Fruit fly (Drosophila melanogaster) whole organism, embryonic: ENCODE results near the gene akirin.

ENCODE experiments used
- CG14441 ChIP-seq: fragments of 200-800 bp; sonication (Bioruptor generic); IDR thresholded peaks from 2 replicates; pipeline ENCODE4 v1.3.6; 2022; ENCODE audit warnings: missing biosample characterization, missing genetic modification characterization
- CG14667 ChIP-seq: fragments of 200-800 bp; sonication (Bioruptor generic); IDR thresholded peaks from 2 replicates; pipeline ENCODE4 v1.3.6; 2022; ENCODE audit warnings: missing biosample characterization, missing genetic modification characterization
- CG17328 ChIP-seq: fragments of 200-800 bp; sonication (Bioruptor generic); IDR thresholded peaks from 2 replicates; pipeline ENCODE4 v1.3.6; 2022; ENCODE audit warnings: missing biosample characterization, missing genetic modification characterization
- CG17568 ChIP-seq: fragments of 200-800 bp; sonication (Bioruptor generic); optimal IDR thresholded peaks from 2 replicates; lab custom pipeline; 2018; ENCODE audit warnings: missing biosample characterization, mild to moderate bottlenecking, missing genetic modification characterization, moderate library complexity
- CG17612 ChIP-seq: fragments of 200-800 bp; sonication (Bioruptor generic); IDR thresholded peaks from 2 replicates; pipeline ENCODE4 v1.3.6; 2022; ENCODE audit warnings: missing biosample characterization, missing genetic modification characterization
- CG18764 ChIP-seq: fragments of 200-800 bp; sonication (Bioruptor generic); optimal IDR thresholded peaks from 3 replicates; lab custom pipeline; 2016; ENCODE audit warnings: missing biosample characterization, missing genetic modification characterization
- CG2120 ChIP-seq: fragments of 200-800 bp; sonication (Bioruptor generic); optimal IDR thresholded peaks from 3 replicates; lab custom pipeline; 2016; ENCODE audit warnings: missing biosample characterization, missing genetic modification characterization
- CG30431 ChIP-seq: fragments of 200-800 bp; sonication (Bioruptor generic); optimal IDR thresholded peaks from 2 replicates; lab custom pipeline; 2017; ENCODE audit warnings: missing biosample characterization, missing genetic modification characterization
- CG32772 ChIP-seq: fragments of 200-800 bp; sonication (Bioruptor generic); IDR thresholded peaks from 2 replicates; pipeline ENCODE4 v1.3.6; 2022; ENCODE audit warnings: missing biosample characterization, missing genetic modification characterization
- CG34224 ChIP-seq: fragments of 200-800 bp; sonication (Bioruptor generic); IDR thresholded peaks from 3 replicates; pipeline ENCODE4 v1.3.6; 2022; ENCODE audit warnings: missing biosample characterization, missing genetic modification characterization; ENCODE audit not compliant: partially characterized antibody
- CG34422 ChIP-seq: fragments of 200-800 bp; sonication (Bioruptor generic); IDR thresholded peaks from 3 replicates; pipeline ENCODE4 v1.3.6; 2022; ENCODE audit warnings: missing biosample characterization, missing genetic modification characterization
- CG4360 ChIP-seq: fragments of 200-800 bp; sonication (Bioruptor generic); IDR thresholded peaks from 2 replicates; pipeline ENCODE4 v1.3.6; 2022; ENCODE audit warnings: missing biosample characterization, missing genetic modification characterization
- CG43689 ChIP-seq: fragments of 200-800 bp; sonication (Bioruptor generic); IDR thresholded peaks from 2 replicates; pipeline ENCODE4 v1.3.6; 2022; ENCODE audit warnings: missing biosample characterization, missing genetic modification characterization
- CG7963 ChIP-seq: fragments of 200-800 bp; sonication (Bioruptor generic); IDR thresholded peaks from 3 replicates; pipeline ENCODE4 v1.3.6; 2022; ENCODE audit warnings: missing biosample characterization, missing genetic modification characterization; ENCODE audit not compliant: partially characterized antibody
- Camta ChIP-seq: fragments of 200-800 bp; sonication (Bioruptor generic); optimal IDR thresholded peaks from 2 replicates; lab custom pipeline; 2016; ENCODE audit warnings: missing biosample characterization, missing genetic modification characterization
- D ChIP-seq, 2 experiments: fragments of 200-800 bp in 1 of 2; fragments of >200 bp in 1 of 2; sonication (Bioruptor generic) in 1 of 2; optimal IDR thresholded peaks; 2 replicates in 1 of 2; 3 replicates in 1 of 2; lab custom pipeline; 2017; ENCODE audit warnings: mild to moderate bottlenecking in 1 of 2, missing biosample characterization in 1 of 2, missing genetic modification characterization in 1 of 2, missing genetic modification reagents in 1 of 2
- Dfd ChIP-seq, 2 experiments: fragments of >200 bp; optimal IDR thresholded peaks; 2 replicates each; lab custom pipeline; 2017; ENCODE audit warnings: missing biosample characterization in 2 of 2, missing genetic modification characterization in 2 of 2
- Dip2 ChIP-seq: fragments of 200-800 bp; sonication (Bioruptor generic); IDR thresholded peaks from 2 replicates; pipeline ENCODE4 v1.3.6; 2022; ENCODE audit warnings: missing biosample characterization, missing genetic modification characterization
- HHEX ChIP-seq: fragments of 200-800 bp; sonication (Bioruptor generic); optimal IDR thresholded peaks from 3 replicates; lab custom pipeline; 2017; ENCODE audit warnings: missing biosample characterization, mild to moderate bottlenecking, missing genetic modification characterization, missing genetic modification reagents
- Hand ChIP-seq: fragments of 200-800 bp; sonication (Bioruptor generic); optimal IDR thresholded peaks from 2 replicates; lab custom pipeline; 2017; ENCODE audit warnings: mild to moderate bottlenecking, missing biosample characterization, missing genetic modification reagents, missing genetic modification characterization
- Hsf ChIP-seq: fragments of 200-800 bp; sonication (Bioruptor generic); optimal IDR thresholded peaks from 3 replicates; lab custom pipeline; 2016; ENCODE audit warnings: missing biosample characterization, missing genetic modification characterization
- MESR4 ChIP-seq: fragments of 200-800 bp; sonication (Bioruptor generic); optimal IDR thresholded peaks from 2 replicates; lab custom pipeline; 2018; ENCODE audit warnings: missing biosample characterization, mild to moderate bottlenecking, missing genetic modification characterization, moderate library complexity
- NK7.1 ChIP-seq: fragments of 200-800 bp; sonication (Bioruptor generic); optimal IDR thresholded peaks from 3 replicates; lab custom pipeline; 2016; ENCODE audit warnings: missing biosample characterization, missing genetic modification characterization
- Oaz ChIP-seq: fragments of 200-800 bp; sonication (Bioruptor generic); IDR thresholded peaks from 2 replicates; pipeline ENCODE4 v1.3.6; 2022; ENCODE audit warnings: missing biosample characterization, missing genetic modification characterization
- Ptx1 ChIP-seq: fragments of 200-800 bp; sonication (Bioruptor generic); IDR thresholded peaks from 2 replicates; pipeline ENCODE4 v1.3.6; 2022; ENCODE audit warnings: missing biosample characterization, missing genetic modification characterization
- Six4 ChIP-seq: fragments of 200-800 bp; sonication (Bioruptor generic); optimal IDR thresholded peaks from 2 replicates; lab custom pipeline; 2016; ENCODE audit warnings: missing biosample characterization, missing genetic modification characterization
- Sox100B ChIP-seq: fragments of 200-800 bp; sonication (Bioruptor generic); optimal IDR thresholded peaks from 3 replicates; lab custom pipeline; 2018; ENCODE audit warnings: missing biosample characterization, mild to moderate bottlenecking, missing genetic modification characterization
- Sry-δ ChIP-seq: fragments of 200-800 bp; sonication (Bioruptor generic); optimal IDR thresholded peaks from 2 replicates; lab custom pipeline; 2016; ENCODE audit warnings: missing biosample characterization, missing genetic modification characterization
- ab ChIP-seq: fragments of 200-800 bp; sonication (Bioruptor generic); optimal IDR thresholded peaks from 2 replicates; lab custom pipeline; 2016; ENCODE audit warnings: missing biosample characterization, missing genetic modification characterization
- ap ChIP-seq: fragments of 200-800 bp; sonication (Bioruptor generic); IDR thresholded peaks from 2 replicates; pipeline ENCODE4 v1.3.6; 2022; ENCODE audit warnings: missing biosample characterization, missing genetic modification characterization
- bab2 ChIP-seq: fragments of 200-800 bp; sonication (Bioruptor generic); optimal IDR thresholded peaks from 2 replicates; lab custom pipeline; 2016; ENCODE audit warnings: missing biosample characterization, missing genetic modification characterization
- ci ChIP-seq: fragments of 200-800 bp; sonication (Bioruptor generic); IDR thresholded peaks from 3 replicates; pipeline ENCODE4 v1.3.6; 2022; ENCODE audit warnings: missing biosample characterization, missing genetic modification characterization
- crol ChIP-seq: fragments of 200-800 bp; sonication (Bioruptor generic); IDR thresholded peaks from 2 replicates; pipeline ENCODE4 v1.3.6; 2022; ENCODE audit warnings: missing biosample characterization, missing genetic modification characterization
- danr ChIP-seq: fragments of 200-800 bp; sonication (Bioruptor generic); IDR thresholded peaks from 2 replicates; pipeline ENCODE4 v1.3.6; 2022; ENCODE audit warnings: missing biosample characterization, missing genetic modification characterization
- dati ChIP-seq: fragments of 200-800 bp; sonication (Bioruptor generic); IDR thresholded peaks from 2 replicates; pipeline ENCODE4 v1.3.6; 2022; ENCODE audit warnings: missing biosample characterization, missing genetic modification characterization
- dpn ChIP-seq, 2 experiments: fragments of 200-800 bp; sonication (Bioruptor generic); optimal IDR thresholded peaks; 3 replicates each; lab custom pipeline; 2016; ENCODE audit warnings: missing biosample characterization in 2 of 2, missing genetic modification characterization in 2 of 2
- ewg ChIP-seq: fragments of 200-800 bp; sonication (Bioruptor generic); optimal IDR thresholded peaks from 3 replicates; lab custom pipeline; 2017; ENCODE audit warnings: mild to moderate bottlenecking, missing biosample characterization, missing genetic modification reagents, missing genetic modification characterization
- fd64A ChIP-seq: fragments of 200-800 bp; sonication (Bioruptor generic); optimal IDR thresholded peaks from 3 replicates; lab custom pipeline; 2018; ENCODE audit warnings: missing biosample characterization, mild to moderate bottlenecking, missing genetic modification characterization
- gcm ChIP-seq: fragments of 200-800 bp; sonication (Bioruptor generic); optimal IDR thresholded peaks from 2 replicates; lab custom pipeline; 2019; ENCODE audit warnings: missing biosample characterization, mild to moderate bottlenecking, missing genetic modification characterization, moderate library complexity
- grn ChIP-seq: fragments of 200-800 bp; sonication (Bioruptor generic); optimal IDR thresholded peaks from 3 replicates; lab custom pipeline; 2017; ENCODE audit warnings: missing biosample characterization, missing genetic modification characterization
- hkb ChIP-seq, 2 experiments: fragments of 200-800 bp in 1 of 2; fragments of >200 bp in 1 of 2; sonication (Bioruptor generic) in 1 of 2; IDR thresholded peaks in 1 of 2; optimal IDR thresholded peaks in 1 of 2; 2 replicates each; pipeline versions ENCODE4 v1.3.6 to Lab custom; 2017 to 2022; ENCODE audit warnings: missing biosample characterization in 1 of 2, missing genetic modification characterization in 1 of 2
- nerfin-1 ChIP-seq: fragments of 200-800 bp; sonication (Bioruptor generic); optimal IDR thresholded peaks from 3 replicates; lab custom pipeline; 2019; ENCODE audit warnings: missing biosample characterization, mild to moderate bottlenecking, missing genetic modification characterization, moderate library complexity
- pho ChIP-seq: fragments of 200-800 bp; sonication (Bioruptor generic); optimal IDR thresholded peaks from 2 replicates; lab custom pipeline; 2016; ENCODE audit warnings: missing biosample characterization, missing genetic modification characterization
- pros ChIP-seq: fragments of 200-800 bp; sonication (Bioruptor generic); optimal IDR thresholded peaks from 3 replicates; lab custom pipeline; 2019; ENCODE audit warnings: missing biosample characterization, mild to moderate bottlenecking, missing genetic modification characterization, moderate library complexity
- row ChIP-seq: fragments of 200-800 bp; sonication (Bioruptor generic); IDR thresholded peaks from 3 replicates; pipeline ENCODE4 v1.3.6; 2022; ENCODE audit warnings: missing biosample characterization, missing genetic modification characterization
- shn ChIP-seq: fragments of 200-800 bp; sonication (Bioruptor generic); optimal IDR thresholded peaks from 3 replicates; lab custom pipeline; 2016; ENCODE audit warnings: missing biosample characterization, missing genetic modification characterization
- sob ChIP-seq: fragments of 200-800 bp; sonication (Bioruptor generic); IDR thresholded peaks from 2 replicates; pipeline ENCODE4 v1.3.6; 2022; ENCODE audit warnings: missing biosample characterization, missing genetic modification characterization
- unc-4 ChIP-seq: fragments of 200-800 bp; sonication (Bioruptor generic); IDR thresholded peaks from 2 replicates; pipeline ENCODE4 v1.3.6; 2022; ENCODE audit warnings: missing biosample characterization, missing genetic modification characterization; ENCODE audit not compliant: partially characterized antibody
- vnd ChIP-seq: fragments of 200-800 bp; sonication (Bioruptor generic); IDR thresholded peaks from 3 replicates; pipeline ENCODE4 v1.3.6; 2022; ENCODE audit warnings: missing biosample characterization, missing genetic modification characterization; ENCODE audit not compliant: partially characterized antibody

Gene akirin

DNA sequence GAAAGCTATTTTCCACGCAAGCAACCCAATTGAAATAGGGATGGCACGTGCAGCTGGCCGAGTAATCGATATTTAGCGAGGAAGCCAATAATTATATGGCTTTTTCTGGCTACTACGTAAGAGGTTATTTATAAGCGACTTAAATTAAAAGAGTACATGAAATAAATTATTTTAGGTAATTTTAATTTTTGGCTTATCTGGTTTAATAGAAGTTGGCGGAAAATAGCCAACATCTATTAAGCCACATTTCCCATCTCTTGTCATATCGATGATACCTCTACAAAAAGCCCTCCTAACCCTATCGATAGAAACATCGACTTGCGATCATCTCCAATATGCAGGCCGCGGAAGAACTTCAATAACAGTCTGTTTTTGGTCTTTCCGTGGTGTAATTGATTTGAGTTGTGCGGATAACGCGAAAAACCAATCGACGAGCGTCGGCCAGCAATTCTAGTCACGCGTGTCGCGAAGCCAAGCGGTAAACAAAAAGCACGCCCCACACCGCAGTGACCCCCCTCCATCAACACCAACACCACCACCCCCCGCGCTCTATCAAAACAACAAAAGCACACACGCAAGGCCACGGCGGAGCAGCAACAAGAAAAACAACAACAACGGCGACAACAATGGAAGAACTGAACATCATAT lies 21.5 kb upstream of the akirin start, which contains the start of the genes Srp19 and qm (continued):
- TF ChIP-seq Sox100B (GFP tag; lab: Kevin White, UChicago) (no peak), Hsf (peak; percentile 56), CG14667 (GFP tag; lab: Robert Waterston, UW) (peak; percentile 30; the same call in 1 of the 2 replicates), D (optimal IDR thresholded peaks at IDR 0.05; lab: Kevin White, UChicago) (no peak), D (GFP tag; optimal IDR thresholded peaks at IDR 0.05; lab: Kevin White, UChicago) (peak; percentile 26), grn (GFP tag; lab: Kevin White, UChicago) (no peak), Dfd (GFP tag; optimal IDR thresholded peaks at IDR 0.05; lab: Kevin White, UChicago) (no peak), unc-4 (GFP tag; lab: Robert Waterston, UW) (peak; percentile 87), fd64A (GFP tag; lab: Kevin White, UChicago) (peak; percentile 10), CG32772 (GFP tag; lab: Robert Waterston, UW) (peak; percentile 58), CG34224 (peak; percentile 70), Oaz (no peak), vnd (peak; percentile 85), CG18764 (GFP tag; lab: Kevin White, UChicago) (no peak), Camta (GFP tag; lab: Kevin White, UChicago) (peak; percentile 53), Ptx1 (GFP tag; lab: Robert Waterston, UW) (peak; percentile 54; the same call in 1 of the 2 replicates), NK7.1 (GFP tag; lab: Kevin White, UChicago) (no peak), nerfin-1 (no peak), HHEX (GFP tag; lab: Kevin White, UChicago) (no peak), danr (GFP tag; lab: Robert Waterston, UW) (no peak), CG34422 (GFP tag; lab: Robert Waterston, UW) (peak; percentile 86; the same call in 2 of the 3 replicates), CG7963 (GFP tag; lab: Robert Waterston, UW) (no peak; the same call in 2 of the 3 replicates), ci (no peak; the same call in 2 of the 3 replicates), dpn (GFP tag; optimal IDR thresholded peaks at IDR 0.05; lab: Kevin White, UChicago) (peak; percentile 56 to 65), CG4360 (GFP tag; lab: Robert Waterston, UW) (peak; percentile 79), CG14441 (GFP tag; lab: Robert Waterston, UW) (no peak), ap (GFP tag; lab: Robert Waterston, UW) (no peak), pros (GFP tag; lab: Kevin White, UChicago) (peak; percentile 26), ab (GFP tag; lab: Kevin White, UChicago) (no peak), Sry-δ (GFP tag; lab: Kevin White, UChicago) (peak; percentile 94), CG17568 (GFP tag; lab: Kevin White, UChicago) (no peak), ewg (GFP tag; lab: Kevin White, UChicago) (no peak), bab2 (GFP tag; lab: Kevin White, UChicago) (peak; percentile 29), hkb (optimal IDR thresholded peaks at IDR 0.05; lab: Kevin White, UChicago) (peak; percentile 68), hkb (GFP tag; IDR thresholded peaks at IDR 0.05; lab: Robert Waterston, UW) (peak; percentile 35; the same call in 1 of the 2 replicates), sob (GFP tag; lab: Robert Waterston, UW) (peak; percentile 59), CG43689 (GFP tag; lab: Robert Waterston, UW) (no peak), CG2120 (GFP tag; lab: Kevin White, UChicago) (peak; percentile 78), Dip2 (no peak), crol (GFP tag; lab: Robert Waterston, UW) (peak; percentile 99), CG17328 (no peak), CG17612 (GFP tag; lab: Robert Waterston, UW) (no peak), MESR4 (GFP tag; lab: Kevin White, UChicago) (peak; percentile 71), Hand (GFP tag; lab: Kevin White, UChicago) (no peak), row (GFP tag; lab: Robert Waterston, UW) (peak; percentile 89), gcm (GFP tag; lab: Kevin White, UChicago) (peak; percentile 37), dati (no peak), pho (GFP tag; lab: Kevin White, UChicago) (peak; percentile 69), shn (GFP tag; lab: Kevin White, UChicago) (peak; percentile 23), CG30431 (GFP tag; lab: Kevin White, UChicago) (no peak), Six4 (GFP tag; lab: Kevin White, UChicago) (no peak)
